Fruit fly (Drosophila melanogaster) S2 (cell line): ENCODE data around the gene ScsbetaA.

Experiments used
- CG8478 ChIP-seq: fragments of >200 bp; optimal IDR thresholded peaks from 2 replicates; lab custom pipeline; 2018
- CTCF ChIP-seq, 2 experiments: fragments of >200 bp; optimal IDR thresholded peaks; 2 replicates each; lab custom pipeline; 2018

DNA sequence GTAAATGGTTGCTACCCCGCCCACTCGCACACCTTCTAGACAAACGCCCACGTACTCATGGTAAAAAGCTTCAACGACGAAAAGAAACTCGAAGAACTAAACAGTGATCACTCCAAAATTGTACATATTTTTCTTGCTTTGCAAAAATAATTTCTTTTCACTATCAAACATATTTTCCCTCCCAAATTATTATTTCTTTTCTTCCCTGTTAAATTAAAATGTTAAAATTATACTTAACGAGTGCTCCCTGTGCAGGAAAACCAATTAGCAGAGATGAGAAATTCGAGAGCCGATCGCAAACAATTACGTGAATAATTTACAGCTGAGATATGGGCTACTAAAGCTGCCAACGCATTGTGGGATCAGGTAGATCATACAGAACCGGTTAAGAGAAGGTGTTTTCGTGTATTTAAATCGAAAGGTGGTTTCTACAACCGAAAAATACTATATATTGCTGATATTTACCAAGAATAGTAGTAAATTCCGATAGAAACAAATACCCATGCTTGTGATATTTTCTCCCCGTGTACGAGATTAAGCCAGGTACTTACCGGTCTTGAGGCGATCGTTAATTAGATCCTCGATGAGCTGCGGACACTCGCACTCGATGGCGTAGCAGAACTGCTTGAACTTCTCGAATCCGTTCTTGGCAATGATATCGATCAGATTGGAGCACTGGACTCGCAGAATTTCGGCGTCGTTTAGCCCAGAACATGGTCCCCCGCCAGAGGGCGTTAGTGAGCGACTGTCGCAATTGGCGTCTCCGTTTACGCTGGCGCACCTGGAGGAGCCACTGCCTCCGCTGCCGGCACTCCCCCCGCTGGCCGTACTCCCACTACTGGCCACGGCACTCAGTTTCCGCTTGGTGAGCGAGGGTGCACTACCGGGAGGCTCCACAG is 8.1 kb upstream of the ScsbetaA start:
- TF ChIP-seq CTCF (optimal IDR thresholded peaks at IDR 0.05; lab: Kevin White, UChicago) (peak; percentile 81 to 89), CG8478 (lab: Kevin White, UChicago) (no peak)
